Fruit fly (Drosophila melanogaster) whole organism, embryonic: ENCODE data around the gene CG33523.

Experiments
- CG13287 ChIP-seq: fragments of 200-800 bp; sonication (Bioruptor generic); IDR thresholded peaks from 2 replicates; pipeline ENCODE4 v1.3.6; 2022; ENCODE audit warnings: missing biosample characterization, missing genetic modification characterization; ENCODE audit not compliant: partially characterized antibody
- CG14050 ChIP-seq: fragments of 200-800 bp; sonication (Bioruptor generic); IDR thresholded peaks from 3 replicates; pipeline ENCODE4 v1.3.6; 2022; ENCODE audit warnings: missing biosample characterization, missing genetic modification characterization
- CG14710 ChIP-seq: fragments of 200-800 bp; sonication (Bioruptor generic); optimal IDR thresholded peaks from 3 replicates; lab custom pipeline; 2019; ENCODE audit warnings: missing biosample characterization, mild to moderate bottlenecking, missing genetic modification characterization, moderate library complexity
- CG15269 ChIP-seq: fragments of 200-800 bp; sonication (Bioruptor generic); optimal IDR thresholded peaks from 2 replicates; lab custom pipeline; 2018; ENCODE audit warnings: missing biosample characterization, mild to moderate bottlenecking, missing genetic modification characterization, moderate library complexity
- CG15601 ChIP-seq: fragments of 200-800 bp; sonication (Bioruptor generic); optimal IDR thresholded peaks from 3 replicates; lab custom pipeline; 2019; ENCODE audit warnings: missing biosample characterization, mild to moderate bottlenecking, missing genetic modification characterization, moderate library complexity
- CG16813 ChIP-seq: fragments of 200-800 bp; sonication (Bioruptor generic); IDR thresholded peaks from 3 replicates; pipeline ENCODE4 v1.3.6; 2022; ENCODE audit warnings: missing biosample characterization, missing genetic modification characterization; ENCODE audit not compliant: partially characterized antibody
- CG17186 ChIP-seq: fragments of 200-800 bp; sonication (Bioruptor generic); optimal IDR thresholded peaks from 3 replicates; lab custom pipeline; 2017; ENCODE audit warnings: missing biosample characterization, missing genetic modification reagents, missing genetic modification characterization
- CG31388 ChIP-seq: fragments of 200-800 bp; sonication (Bioruptor generic); optimal IDR thresholded peaks from 2 replicates; lab custom pipeline; 2016; ENCODE audit warnings: missing biosample characterization, missing genetic modification characterization
- CG3847 ChIP-seq: fragments of 200-800 bp; sonication (Bioruptor generic); IDR thresholded peaks from 2 replicates; pipeline ENCODE4 v1.3.6; 2022; ENCODE audit warnings: missing biosample characterization, missing genetic modification characterization
- CG5953 ChIP-seq: fragments of 200-800 bp; sonication (Bioruptor generic); IDR thresholded peaks from 2 replicates; pipeline ENCODE4 v1.3.6; 2022; ENCODE audit warnings: missing biosample characterization, missing genetic modification characterization
- CG6175 ChIP-seq: fragments of 200-800 bp; sonication (Bioruptor generic); IDR thresholded peaks from 3 replicates; pipeline ENCODE4 v1.3.6; 2022; ENCODE audit warnings: missing biosample characterization, missing genetic modification characterization
- CG7745 ChIP-seq: fragments of 200-800 bp; sonication (Bioruptor generic); optimal IDR thresholded peaks from 2 replicates; lab custom pipeline; 2018; ENCODE audit warnings: missing biosample characterization, mild to moderate bottlenecking, missing genetic modification characterization, moderate library complexity
- CG7963 ChIP-seq: fragments of 200-800 bp; sonication (Bioruptor generic); IDR thresholded peaks from 3 replicates; pipeline ENCODE4 v1.3.6; 2022; ENCODE audit warnings: missing biosample characterization, missing genetic modification characterization; ENCODE audit not compliant: partially characterized antibody
- CG9727 ChIP-seq: fragments of 200-800 bp; sonication (Bioruptor generic); optimal IDR thresholded peaks from 3 replicates; lab custom pipeline; 2017; ENCODE audit warnings: missing biosample characterization, mild to moderate bottlenecking, missing genetic modification characterization
- CG9797 ChIP-seq: fragments of 200-800 bp; sonication (Bioruptor generic); optimal IDR thresholded peaks from 3 replicates; lab custom pipeline; 2018; ENCODE audit warnings: missing biosample characterization, mild to moderate bottlenecking, missing genetic modification characterization
- D ChIP-seq, 2 experiments: fragments of 200-800 bp in 1 of 2; fragments of >200 bp in 1 of 2; sonication (Bioruptor generic) in 1 of 2; optimal IDR thresholded peaks; 2 replicates in 1 of 2; 3 replicates in 1 of 2; lab custom pipeline; 2017; ENCODE audit warnings: mild to moderate bottlenecking in 1 of 2, missing biosample characterization in 1 of 2, missing genetic modification characterization in 1 of 2, missing genetic modification reagents in 1 of 2
- ERR ChIP-seq: fragments of 200-800 bp; sonication (Bioruptor generic); optimal IDR thresholded peaks from 2 replicates; lab custom pipeline; 2016; ENCODE audit warnings: missing biosample characterization, missing genetic modification characterization
- HmgZ ChIP-seq: fragments of 200-800 bp; sonication (Bioruptor generic); optimal IDR thresholded peaks from 2 replicates; lab custom pipeline; 2018; ENCODE audit warnings: missing biosample characterization, mild to moderate bottlenecking, missing genetic modification characterization
- Hmr ChIP-seq: fragments of 200-800 bp; sonication (Bioruptor generic); optimal IDR thresholded peaks from 3 replicates; lab custom pipeline; 2017; ENCODE audit warnings: mild to moderate bottlenecking, missing biosample characterization, missing genetic modification reagents, missing genetic modification characterization
- Hr39 ChIP-seq: fragments of >200 bp; optimal IDR thresholded peaks from 2 replicates; lab custom pipeline; 2017
- Hr78 ChIP-seq, 2 experiments: fragments of 200-800 bp in 1 of 2; fragments of >200 bp in 1 of 2; sonication (Bioruptor generic) in 1 of 2; optimal IDR thresholded peaks; 2 replicates each; lab custom pipeline; 2017 to 2019; ENCODE audit warnings: missing biosample characterization in 2 of 2, missing genetic modification characterization in 2 of 2, mild to moderate bottlenecking in 1 of 2, moderate library complexity in 1 of 2
- MESR4 ChIP-seq: fragments of 200-800 bp; sonication (Bioruptor generic); optimal IDR thresholded peaks from 2 replicates; lab custom pipeline; 2018; ENCODE audit warnings: missing biosample characterization, mild to moderate bottlenecking, missing genetic modification characterization, moderate library complexity
- Mad ChIP-seq: fragments of 200-800 bp; sonication (Bioruptor generic); optimal IDR thresholded peaks from 2 replicates; lab custom pipeline; 2016; ENCODE audit warnings: missing biosample characterization, missing genetic modification characterization
- NC2β ChIP-seq: fragments of 200-800 bp; sonication (Bioruptor generic); optimal IDR thresholded peaks from 2 replicates; lab custom pipeline; 2016; ENCODE audit warnings: missing biosample characterization, missing genetic modification characterization
- Neu2 ChIP-seq: fragments of 200-800 bp; sonication (Bioruptor generic); optimal IDR thresholded peaks from 3 replicates; lab custom pipeline; 2016; ENCODE audit warnings: missing biosample characterization, missing genetic modification characterization, borderline replicate concordance
- Opbp ChIP-seq: fragments of 200-800 bp; sonication (Bioruptor generic); IDR thresholded peaks from 3 replicates; pipeline ENCODE4 v1.3.6; 2022; ENCODE audit warnings: missing biosample characterization, missing genetic modification characterization; ENCODE audit not compliant: partially characterized antibody
- Six4 ChIP-seq: fragments of 200-800 bp; sonication (Bioruptor generic); optimal IDR thresholded peaks from 2 replicates; lab custom pipeline; 2016; ENCODE audit warnings: missing biosample characterization, missing genetic modification characterization
- Sox100B ChIP-seq: fragments of 200-800 bp; sonication (Bioruptor generic); optimal IDR thresholded peaks from 3 replicates; lab custom pipeline; 2018; ENCODE audit warnings: missing biosample characterization, mild to moderate bottlenecking, missing genetic modification characterization
- Sry-β ChIP-seq: fragments of 200-800 bp; sonication (Bioruptor generic); optimal IDR thresholded peaks from 2 replicates; lab custom pipeline; 2018; ENCODE audit warnings: missing biosample characterization, mild to moderate bottlenecking, missing genetic modification characterization, moderate library complexity
- Stat92E ChIP-seq, 3 experiments: fragments of >200 bp in 2 of 3; fragments of 200-800 bp in 1 of 3; sonication (Bioruptor generic) in 1 of 3; optimal IDR thresholded peaks; 2 replicates each; lab custom pipeline; 2017 to 2019; ENCODE audit warnings: missing biosample characterization in 3 of 3, missing genetic modification characterization in 3 of 3, mild to moderate bottlenecking in 1 of 3, moderate library complexity in 1 of 3
- Trl ChIP-seq, 3 experiments: fragments of >200 bp in 2 of 3; fragments of 200-800 bp in 1 of 3; sonication (Bioruptor generic) in 1 of 3; optimal IDR thresholded peaks; 2 replicates in 1 of 3; 3 replicates in 2 of 3; lab custom pipeline; 2016 to 2017; ENCODE audit warnings: missing biosample characterization in 1 of 3, missing genetic modification characterization in 1 of 3
- YL-1 ChIP-seq: fragments of 200-800 bp; sonication (Bioruptor generic); optimal IDR thresholded peaks from 3 replicates; lab custom pipeline; 2017; ENCODE audit warnings: missing biosample characterization, mild to moderate bottlenecking, missing genetic modification characterization
- ac ChIP-seq: fragments of 200-800 bp; sonication (Bioruptor generic); optimal IDR thresholded peaks from 3 replicates; lab custom pipeline; 2017; ENCODE audit warnings: missing biosample characterization, mild to moderate bottlenecking, missing genetic modification characterization
- bbx ChIP-seq: fragments of 200-800 bp; sonication (Bioruptor generic); IDR thresholded peaks from 2 replicates; pipeline ENCODE4 v1.3.6; 2022; ENCODE audit warnings: missing biosample characterization, missing genetic modification characterization; ENCODE audit not compliant: partially characterized antibody
- bigmax ChIP-seq: fragments of 200-800 bp; sonication (Bioruptor generic); optimal IDR thresholded peaks from 2 replicates; lab custom pipeline; 2018; ENCODE audit warnings: missing biosample characterization, mild to moderate bottlenecking, missing genetic modification characterization
- ci ChIP-seq: fragments of 200-800 bp; sonication (Bioruptor generic); IDR thresholded peaks from 3 replicates; pipeline ENCODE4 v1.3.6; 2022; ENCODE audit warnings: missing biosample characterization, missing genetic modification characterization
- ftz-f1 ChIP-seq: fragments of 200-800 bp; sonication (Bioruptor generic); optimal IDR thresholded peaks from 2 replicates; lab custom pipeline; 2016; ENCODE audit warnings: missing biosample characterization, missing genetic modification characterization
- gsb-n ChIP-seq: fragments of 200-800 bp; sonication (Bioruptor generic); optimal IDR thresholded peaks from 3 replicates; lab custom pipeline; 2018; ENCODE audit warnings: missing biosample characterization, mild to moderate bottlenecking, missing genetic modification characterization
- ind ChIP-seq: fragments of 200-800 bp; sonication (Bioruptor generic); optimal IDR thresholded peaks from 3 replicates; lab custom pipeline; 2016; ENCODE audit warnings: missing biosample characterization, missing genetic modification characterization
- insv ChIP-seq, 2 experiments: fragments of 200-800 bp; sonication (Bioruptor generic); optimal IDR thresholded peaks; 3 replicates each; lab custom pipeline; 2016 to 2018; ENCODE audit warnings: missing biosample characterization in 2 of 2, missing genetic modification characterization in 2 of 2
- knrl ChIP-seq: fragments of 200-800 bp; sonication (Bioruptor generic); IDR thresholded peaks from 3 replicates; pipeline ENCODE4 v1.3.6; 2022; ENCODE audit warnings: missing biosample characterization, missing genetic modification characterization; ENCODE audit not compliant: partially characterized antibody
- nerfin-2 ChIP-seq: fragments of 200-800 bp; sonication (Bioruptor generic); IDR thresholded peaks from 2 replicates; pipeline ENCODE4 v1.3.6; 2022; ENCODE audit warnings: missing biosample characterization, missing genetic modification characterization; ENCODE audit not compliant: partially characterized antibody
- otp ChIP-seq: fragments of 200-800 bp; sonication (Bioruptor generic); IDR thresholded peaks from 3 replicates; pipeline ENCODE4, ENCODE4 v1.3.6; 2022; ENCODE audit warnings: missing biosample characterization, missing genetic modification characterization
- p53 ChIP-seq: fragments of 200-800 bp; sonication (Bioruptor generic); optimal IDR thresholded peaks from 2 replicates; lab custom pipeline; 2016; ENCODE audit warnings: missing biosample characterization, missing genetic modification characterization
- pnt ChIP-seq: fragments of 200-800 bp; sonication (Bioruptor generic); optimal IDR thresholded peaks from 3 replicates; lab custom pipeline; 2016; ENCODE audit warnings: missing biosample characterization, missing genetic modification characterization
- sens ChIP-seq: fragments of 200-800 bp; sonication (Bioruptor generic); peaks from one replicate; lab custom pipeline; 2016; ENCODE audit warnings: missing biosample characterization, missing genetic modification characterization
- slbo ChIP-seq: fragments of 200-800 bp; sonication (Bioruptor generic); IDR thresholded peaks from 2 replicates; pipeline ENCODE4 v1.3.6; 2022; ENCODE audit warnings: missing biosample characterization, missing genetic modification characterization

Gene CG33523

dm6 chr3L:5932363-5932914 is 8.8 kb downstream of the CG33523 start, which contains the start of gene Rcc1 (continued):
- TF ChIP-seq insv (GFP tag; optimal IDR thresholded peaks at IDR 0.05; lab: Kevin White, UChicago) (peak in 1 of 2 experiments; percentile 63), Stat92E (GFP tag; optimal IDR thresholded peaks at IDR 0.05; lab: Kevin White, UChicago) (peak in 1 of 3 experiments; percentile 4), CG15269 (tag; lab: Kevin White, UChicago) (no peak), sens (GFP tag; lab: Kevin White, UChicago) (peak; percentile 67), CG13287 (peak; percentile 78), nerfin-2 (GFP tag; lab: Robert Waterston, UW) (peak; percentile 53; the same call in 1 of the 2 replicates), CG15601 (tag; lab: Kevin White, UChicago) (peak; percentile 32), Trl (optimal IDR thresholded peaks at IDR 0.05; lab: Kevin White, UChicago) (no peak), Trl (GFP tag; optimal IDR thresholded peaks at IDR 0.05; lab: Kevin White, UChicago) (peak; percentile 16), ftz-f1 (peak; percentile 100), Opbp (GFP tag; lab: Robert Waterston, UW) (peak; percentile 56; the same call in 2 of the 3 replicates), CG6175 (GFP tag; lab: Robert Waterston, UW) (no peak), CG5953 (no peak), Sox100B (GFP tag; lab: Kevin White, UChicago) (no peak), Mad (GFP tag; lab: Kevin White, UChicago) (peak; percentile 0), CG7745 (no peak), D (optimal IDR thresholded peaks at IDR 0.05; lab: Kevin White, UChicago) (peak; percentile 72), D (GFP tag; optimal IDR thresholded peaks at IDR 0.05; lab: Kevin White, UChicago) (no peak), knrl (GFP tag; lab: Robert Waterston, UW) (peak; percentile 68), gsb-n (tag; lab: Kevin White, UChicago) (peak; percentile 2), CG31388 (no peak), YL-1 (GFP tag; lab: Kevin White, UChicago) (peak; percentile 28), CG17186 (GFP tag; lab: Kevin White, UChicago) (peak; percentile 97), Hmr (GFP tag; lab: Kevin White, UChicago) (no peak), CG16813 (peak; percentile 66; the same call in 2 of the 3 replicates), ind (GFP tag; lab: Kevin White, UChicago) (peak; percentile 1), bigmax (peak; percentile 94), ERR (GFP tag; lab: Kevin White, UChicago) (peak; percentile 43), Hr39 (lab: Kevin White, UChicago) (no peak), otp (GFP tag; lab: Robert Waterston, UW) (0 out of 3 replicates have a peak, but pooled peaks have one; percentile 9), CG9797 (GFP tag; lab: Kevin White, UChicago) (peak; percentile 70), p53 (GFP tag; lab: Kevin White, UChicago) (no peak), MESR4 (GFP tag; lab: Kevin White, UChicago) (peak; percentile 61), NC2β (GFP tag; lab: Kevin White, UChicago) (peak; percentile 21), bbx (peak; percentile 49; the same call in 1 of the 2 replicates), Hr78 (GFP tag; optimal IDR thresholded peaks at IDR 0.05; lab: Kevin White, UChicago) (peak in 1 of 2 experiments; percentile 45), CG3847 (GFP tag; lab: Robert Waterston, UW) (peak; percentile 27; the same call in 1 of the 2 replicates), CG14710 (tag; lab: Kevin White, UChicago) (peak; percentile 86), CG14050 (GFP tag; lab: Robert Waterston, UW) (no peak), CG9727 (GFP tag; lab: Kevin White, UChicago) (peak; percentile 12), pnt (GFP tag; lab: Kevin White, UChicago) (peak; percentile 13), Neu2 (GFP tag; lab: Kevin White, UChicago) (no peak), Six4 (GFP tag; lab: Kevin White, UChicago) (no peak), slbo (GFP tag; lab: Robert Waterston, UW) (peak; percentile 28; the same call in 1 of the 2 replicates), HmgZ (peak; percentile 72), ci (GFP tag; lab: Robert Waterston, UW) (0 out of 3 replicates have a peak, but pooled peaks have one; percentile 15), Sry-β (GFP tag; lab: Kevin White, UChicago) (peak; percentile 99), CG7963 (GFP tag; lab: Robert Waterston, UW) (peak; percentile 38; the same call in 1 of the 3 replicates), ac (peak; percentile 16)
